Worm (Caenorhabditis elegans) whole organism, L2 larva: ENCODE data around the gene atad-3.

ENCODE experiments used
- F13H6.1 ChIP-seq: sonication (generic microtip); optimal IDR thresholded peaks from 2 replicates; lab custom pipeline; 2016; ENCODE audit warnings: missing genetic modification characterization, missing compliant biosample characterization
- Y55F3AM.14 ChIP-seq: fragments of 200-800 bp; sonication (Bioruptor generic); optimal IDR thresholded peaks from 2 replicates; lab custom pipeline; 2018; ENCODE audit warnings: mild to moderate bottlenecking, missing genetic modification characterization, missing compliant biosample characterization
- ZK546.5 ChIP-seq: sonication (generic microtip); optimal IDR thresholded peaks from 2 replicates; lab custom pipeline; 2017; ENCODE audit warnings: missing biosample characterization, missing genetic modification characterization
- ama-1 ChIP-seq: fragments of 150-350 bp; optimal IDR thresholded peaks from 2 replicates; lab custom pipeline; 2018; ENCODE audit warnings: inconsistent platforms
- blmp-1 ChIP-seq: sonication (generic microtip); optimal IDR thresholded peaks from 2 replicates; lab custom pipeline; 2017; ENCODE audit warnings: missing genetic modification characterization, mild to moderate bottlenecking, missing compliant biosample characterization, antibody characterized with exemption, moderate library complexity; ENCODE audit not compliant: insufficient read depth
- crh-2 ChIP-seq: sonication (generic microtip); optimal IDR thresholded peaks from 2 replicates; lab custom pipeline; 2017; ENCODE audit warnings: missing biosample characterization, missing genetic modification characterization
- elt-3 ChIP-seq: sonication (generic microtip); optimal IDR thresholded peaks from 2 replicates; lab custom pipeline; 2017; ENCODE audit warnings: missing biosample characterization, missing genetic modification characterization
- fos-1 ChIP-seq: fragments of 150-350 bp; optimal IDR thresholded peaks from 2 replicates; lab custom pipeline; 2014; ENCODE audit warnings: missing biosample characterization, missing genetic modification characterization
- gmeb-1 ChIP-seq: fragments of 150-350 bp; optimal IDR thresholded peaks from 2 replicates; lab custom pipeline; 2014; ENCODE audit warnings: missing biosample characterization, missing genetic modification characterization
- lin-11 ChIP-seq: fragments of 150-350 bp; sonication (generic microtip); optimal IDR thresholded peaks from 2 replicates; lab custom pipeline; 2014; ENCODE audit warnings: missing biosample characterization, missing genetic modification characterization, inconsistent platforms, mixed read lengths
- lsy-2 ChIP-seq, 2 experiments: fragments of 150-350 bp in 1 of 2; sonication (generic microtip) in 1 of 2; optimal IDR thresholded peaks; 2 replicates each; lab custom pipeline; 2014 to 2017; ENCODE audit warnings: missing biosample characterization in 2 of 2, missing genetic modification characterization in 2 of 2
- mab-5 ChIP-seq: fragments of 150-350 bp; optimal IDR thresholded peaks from 2 replicates; lab custom pipeline; 2014; ENCODE audit warnings: missing biosample characterization, missing genetic modification characterization
- mbf-1 ChIP-seq: sonication (generic microtip); optimal IDR thresholded peaks from 2 replicates; lab custom pipeline; 2017; ENCODE audit warnings: missing biosample characterization, missing genetic modification characterization
- nhr-10 ChIP-seq: sonication (generic microtip); optimal IDR thresholded peaks from 2 replicates; lab custom pipeline; 2017; ENCODE audit warnings: missing biosample characterization, missing genetic modification characterization
- nhr-12 ChIP-seq: fragments of 150-350 bp; optimal IDR thresholded peaks from 2 replicates; lab custom pipeline; 2014; ENCODE audit warnings: missing biosample characterization, missing genetic modification characterization
- nhr-129 ChIP-seq: fragments of 150-350 bp; optimal IDR thresholded peaks from 2 replicates; lab custom pipeline; 2014; ENCODE audit warnings: missing biosample characterization, missing genetic modification characterization
- nhr-237 ChIP-seq: fragments of 150-350 bp; optimal IDR thresholded peaks from 2 replicates; lab custom pipeline; 2014; ENCODE audit warnings: missing biosample characterization, missing genetic modification characterization
- nhr-25 ChIP-seq: fragments of 150-350 bp; sonication (generic microtip); optimal IDR thresholded peaks from 3 replicates; lab custom pipeline; 2014; ENCODE audit warnings: missing biosample characterization, missing genetic modification characterization
- sem-4 ChIP-seq: fragments of 150-350 bp; optimal IDR thresholded peaks from 2 replicates; lab custom pipeline; 2014; ENCODE audit warnings: missing biosample characterization, missing genetic modification reagents, missing genetic modification characterization
- skn-1 ChIP-seq: sonication (generic microtip); optimal IDR thresholded peaks from 2 replicates; lab custom pipeline; 2017; ENCODE audit warnings: missing biosample characterization, missing genetic modification characterization
- sma-3 ChIP-seq: sonication (generic microtip); optimal IDR thresholded peaks from 2 replicates; lab custom pipeline; 2016; ENCODE audit warnings: missing genetic modification reagents, missing genetic modification characterization, missing compliant biosample characterization
- sma-9 ChIP-seq, 2 experiments: fragments of 150-350 bp in 1 of 2; sonication (generic microtip) in 1 of 2; optimal IDR thresholded peaks; 2 replicates each; lab custom pipeline; 2014 to 2016; ENCODE audit warnings: missing genetic modification characterization in 2 of 2, mild to moderate bottlenecking in 1 of 2, missing biosample characterization in 1 of 2, missing compliant biosample characterization in 1 of 2, missing genetic modification reagents in 1 of 2, moderate library complexity in 1 of 2
- snpc-4 ChIP-seq: fragments of 150-350 bp; optimal IDR thresholded peaks from 2 replicates; lab custom pipeline; 2014; ENCODE audit warnings: missing biosample characterization, missing genetic modification characterization
- unc-62 ChIP-seq: fragments of 150-350 bp; optimal IDR thresholded peaks from 2 replicates; lab custom pipeline; 2014; ENCODE audit warnings: missing biosample characterization, missing genetic modification reagents, missing genetic modification characterization
- zag-1 ChIP-seq: fragments of 150-350 bp; optimal IDR thresholded peaks from 2 replicates; lab custom pipeline; 2014; ENCODE audit warnings: missing biosample characterization, missing genetic modification characterization
- ztf-1 ChIP-seq: fragments of 200-800 bp; sonication (Bioruptor generic); conservative IDR thresholded peaks from 2 replicates; pipeline ENCODE4 v1.3.6; 2022; ENCODE audit warnings: missing genetic modification characterization, missing compliant biosample characterization

The atad-3 gene

ce11 chrII:10203067-10203466, 45.7 kb upstream of the atad-3 start:
- TF ChIP-seq mab-5 (tag; lab: Kevin White, UChicago) (peak; percentile 5), snpc-4 (tag; lab: Kevin White, UChicago) (no peak)

ce11 chrII:10203765-10204164, 45.0 kb upstream of the atad-3 start:
- TF ChIP-seq blmp-1 (tag; lab: Kevin White, UChicago) (peak; percentile 50), nhr-25 (tag; lab: Kevin White, UChicago) (no peak)

ce11 chrII:10204428-10205049, 44.3 kb upstream of the atad-3 start:
- TF ChIP-seq ama-1 (lab: Kevin White, UChicago) (no peak), nhr-129 (tag; lab: Kevin White, UChicago) (peak; percentile 74), F13H6.1 (tag; lab: Kevin White, UChicago) (peak; percentile 54), lsy-2 (tag; optimal IDR thresholded peaks at IDR 0.05; lab: Kevin White, UChicago) (peak in 1 of 2 experiments; percentile 11)

- TF ChIP-seq nhr-237 (tag; lab: Kevin White, UChicago): no peak
- no peak for TF ChIP-seq ZK546.5 (tag; lab: Kevin White, UChicago)
These were observed 42.4 kb upstream of the atad-3 start, which contains the start of gene T01E8.1 for ce11 chrII:10206425-10206824. T01E8.1 (plus strand) TSS chrII:10206725.

- TF ChIP-seq nhr-12 (tag; lab: Kevin White, UChicago) (no peak), skn-1 (no peak)
These were observed 30.6 kb upstream of the atad-3 start, which contains the start of gene ref-1 for ce11 chrII:10218171-10218570. ref-1 (plus strand) TSS chrII:10218471.

- TF ChIP-seq F13H6.1 (tag; lab: Kevin White, UChicago) (peak; percentile 26), blmp-1 (tag; lab: Kevin White, UChicago) (peak; percentile 21), sma-3 (GFP tag; lab: Kevin White, UChicago) (no peak), sma-9 (GFP tag; optimal IDR thresholded peaks at IDR 0.05; lab: Kevin White, UChicago) (peak; percentile 29), sma-9 (tag; optimal IDR thresholded peaks at IDR 0.05; lab: Kevin White, UChicago) (no peak), unc-62 (GFP tag; lab: Kevin White, UChicago) (no peak), nhr-25 (tag; lab: Kevin White, UChicago) (peak; percentile 48), nhr-10 (no peak)
These were observed 28.2 kb upstream of the atad-3 start for ce11 chrII:10220631-10221030.

ce11 chrII:10221627-10222026, 27.2 kb upstream of the atad-3 start:
- TF ChIP-seq sma-9 (GFP tag; optimal IDR thresholded peaks at IDR 0.05; lab: Kevin White, UChicago) (peak; percentile 45), sma-9 (tag; optimal IDR thresholded peaks at IDR 0.05; lab: Kevin White, UChicago) (no peak), elt-3 (tag; lab: Kevin White, UChicago) (no peak), sem-4 (tag; lab: Kevin White, UChicago) (no peak), mbf-1 (tag; lab: Kevin White, UChicago) (no peak), nhr-237 (tag; lab: Kevin White, UChicago) (no peak), skn-1 (peak; percentile 65), nhr-10 (no peak), ZK546.5 (tag; lab: Kevin White, UChicago) (no peak), gmeb-1 (tag; lab: Kevin White, UChicago) (peak; percentile 11), lin-11 (tag; lab: Kevin White, UChicago) (no peak), ztf-1 (GFP tag; lab: Robert Waterston, UW) (no peak), crh-2 (tag; lab: Kevin White, UChicago) (peak; percentile 33), fos-1 (tag; lab: Kevin White, UChicago) (peak; percentile 94), Y55F3AM.14 (no peak), zag-1 (tag; lab: Kevin White, UChicago) (no peak), nhr-12 (tag; lab: Kevin White, UChicago) (no peak)
